Worm (Caenorhabditis elegans) whole organism, L2 larva: Measurements from ENCODE around the gene F13D11.3.

Experiments used
- R02D3.7 ChIP-seq: fragments of 150-350 bp; optimal IDR thresholded peaks from 2 replicates; lab custom pipeline; 2014; ENCODE audit warnings: missing biosample characterization, missing genetic modification characterization
- ZK546.5 ChIP-seq: sonication (generic microtip); optimal IDR thresholded peaks from 2 replicates; lab custom pipeline; 2017; ENCODE audit warnings: missing biosample characterization, missing genetic modification characterization
- aly-2 ChIP-seq: fragments of 150-350 bp; optimal IDR thresholded peaks from 2 replicates; lab custom pipeline; 2014; ENCODE audit warnings: missing biosample characterization, missing genetic modification characterization
- egl-27 ChIP-seq: sonication (generic microtip); optimal IDR thresholded peaks from 3 replicates; lab custom pipeline; 2017; ENCODE audit warnings: missing biosample characterization, missing genetic modification reagents, missing genetic modification characterization
- lin-11 ChIP-seq: fragments of 150-350 bp; sonication (generic microtip); optimal IDR thresholded peaks from 2 replicates; lab custom pipeline; 2014; ENCODE audit warnings: missing biosample characterization, missing genetic modification characterization, inconsistent platforms, mixed read lengths
- lsy-2 ChIP-seq, 2 experiments: fragments of 150-350 bp in 1 of 2; sonication (generic microtip) in 1 of 2; optimal IDR thresholded peaks; 2 replicates each; lab custom pipeline; 2014 to 2017; ENCODE audit warnings: missing biosample characterization in 2 of 2, missing genetic modification characterization in 2 of 2
- mbf-1 ChIP-seq: sonication (generic microtip); optimal IDR thresholded peaks from 2 replicates; lab custom pipeline; 2017; ENCODE audit warnings: missing biosample characterization, missing genetic modification characterization
- peb-1 ChIP-seq: fragments of 150-350 bp; optimal IDR thresholded peaks from 2 replicates; lab custom pipeline; 2014; ENCODE audit warnings: missing biosample characterization, missing genetic modification characterization
- skn-1 ChIP-seq: sonication (generic microtip); optimal IDR thresholded peaks from 2 replicates; lab custom pipeline; 2017; ENCODE audit warnings: missing biosample characterization, missing genetic modification characterization
- unc-62 ChIP-seq: fragments of 150-350 bp; optimal IDR thresholded peaks from 2 replicates; lab custom pipeline; 2014; ENCODE audit warnings: missing biosample characterization, missing genetic modification reagents, missing genetic modification characterization
- ztf-11 ChIP-seq: sonication (generic microtip); optimal IDR thresholded peaks from 2 replicates; lab custom pipeline; 2017; ENCODE audit warnings: missing biosample characterization, missing genetic modification characterization

DNA sequence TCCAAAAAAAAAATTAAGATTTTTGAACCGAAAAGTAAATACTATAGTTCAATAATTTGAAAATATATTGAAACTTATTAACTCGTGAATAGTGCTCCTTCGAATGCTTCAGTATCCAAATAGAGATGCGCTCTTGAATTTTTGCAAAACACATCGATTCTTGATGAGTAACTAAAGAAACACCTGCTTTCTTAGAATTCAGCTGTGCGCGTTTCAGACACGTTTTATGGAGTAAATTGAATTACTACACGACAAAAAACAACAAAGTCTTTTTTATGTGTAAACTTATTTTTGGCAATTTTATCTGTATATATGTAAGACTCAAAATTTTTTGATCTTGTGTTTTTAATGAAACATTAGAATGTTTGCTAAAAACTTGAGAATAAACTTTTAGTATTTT, 30.8 kb upstream of the F13D11.3 start:
- TF ChIP-seq aly-2 (tag; lab: Kevin White, UChicago) (no peak), lsy-2 (tag; optimal IDR thresholded peaks at IDR 0.05; lab: Kevin White, UChicago) (no peak), R02D3.7 (tag; lab: Kevin White, UChicago) (no peak), ZK546.5 (tag; lab: Kevin White, UChicago) (no peak), skn-1 (no peak), egl-27 (no peak), ztf-11 (tag; lab: Kevin White, UChicago) (no peak), mbf-1 (no peak), lin-11 (tag; lab: Kevin White, UChicago) (no peak), unc-62 (GFP tag; lab: Kevin White, UChicago) (no peak), peb-1 (no peak)
